Worm (Caenorhabditis elegans): Measurements from ENCODE around the gene F39G3.3.

F39G3.3 gene

DNA sequence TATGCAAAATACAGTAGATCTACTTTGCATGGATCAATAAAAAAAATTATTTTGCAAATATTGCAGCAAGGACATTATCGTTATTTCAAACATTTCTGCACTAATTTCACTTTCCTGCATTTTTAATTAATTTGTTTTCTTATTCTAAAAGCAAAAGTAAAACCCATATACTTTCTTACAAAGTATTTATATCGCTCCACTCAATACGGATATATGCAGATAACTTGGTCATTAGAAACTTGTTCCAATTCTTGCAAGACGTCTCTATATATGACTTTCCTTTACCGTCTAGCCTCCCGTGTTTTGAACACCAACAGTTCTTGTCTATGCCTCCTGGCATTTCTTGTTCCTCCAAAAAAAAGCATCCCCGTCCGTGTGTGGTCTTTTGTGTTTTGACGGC, 21.2 kb upstream of the F39G3.3 start, which contains the start of gene oac-24:
Gene oac-24 (plus strand): TSS at position 301 of the 400 bp plus-strand sequence.
- no peak for TF ChIP-seq dao-5 (tag; optimal IDR thresholded peaks at IDR 0.05)
- TF ChIP-seq W03F9.2 (tag; optimal IDR thresholded peaks at IDR 0.05) = no peak
- TF ChIP-seq him-1 (tag; optimal IDR thresholded peaks at IDR 0.05) = no peak

- TF ChIP-seq him-1 (tag; optimal IDR thresholded peaks at IDR 0.05) (no peak), dao-5 (tag; optimal IDR thresholded peaks at IDR 0.05) (no peak), W03F9.2 (tag; optimal IDR thresholded peaks at IDR 0.05) (no peak)
Measured at ce11 chrV:4719965-4720364, 11.7 kb upstream of the F39G3.3 start, which contains the start of gene prx-6. TSS of gene prx-6 (minus strand) at chrV:4720093.

DNA sequence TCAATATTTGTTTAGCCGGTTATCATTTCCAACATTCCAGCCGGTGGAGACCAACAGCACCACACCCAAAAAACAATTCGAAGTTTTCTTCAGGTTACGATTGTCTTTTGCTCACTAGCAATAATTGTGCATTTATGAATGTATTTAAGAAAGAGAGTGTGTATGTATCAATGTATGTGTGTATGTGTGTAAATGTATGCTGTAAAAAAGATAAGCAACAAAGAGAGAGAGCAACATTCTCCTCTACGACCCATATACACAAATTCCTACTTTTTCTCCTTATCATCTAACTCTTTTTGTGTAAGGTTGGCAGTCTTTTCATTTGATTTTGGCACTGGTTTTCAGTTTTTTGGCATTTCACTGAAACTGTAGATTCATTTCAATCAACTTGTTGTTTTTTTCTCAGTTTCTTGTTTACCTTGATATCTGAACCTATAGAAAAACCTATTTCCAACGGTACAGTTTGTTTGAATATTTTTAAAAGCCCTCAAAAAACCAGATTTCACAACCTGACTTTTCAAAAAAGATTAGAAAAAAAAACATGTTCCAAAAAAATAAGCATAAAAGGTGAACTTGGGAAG, 10.7 kb upstream of the F39G3.3 start:
- TF ChIP-seq him-1 (tag; optimal IDR thresholded peaks at IDR 0.05) = no peak
- TF ChIP-seq dao-5 (tag; optimal IDR thresholded peaks at IDR 0.05) = no peak
- TF ChIP-seq W03F9.2 (tag; optimal IDR thresholded peaks at IDR 0.05) = no peak

DNA sequence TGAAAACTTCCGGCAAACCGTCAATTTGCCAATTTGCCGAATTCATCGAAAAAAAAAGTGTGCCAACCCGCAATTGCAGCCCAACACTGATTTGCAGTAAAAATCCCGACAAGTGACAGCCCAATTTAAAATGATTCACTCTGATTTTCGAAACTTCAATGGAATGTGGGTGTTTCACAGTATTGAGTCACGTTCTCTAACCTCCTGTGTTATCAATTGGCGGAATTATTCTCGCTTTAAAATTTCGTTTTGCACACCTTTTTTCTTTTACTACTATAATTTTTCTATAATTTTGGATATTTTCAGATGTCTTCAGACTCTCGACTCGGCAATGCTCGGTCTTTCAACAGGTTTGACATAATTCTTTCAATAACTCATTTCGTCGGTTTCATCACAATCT, 9.4 kb upstream of the F39G3.3 start, which contains the start of gene F39G3.5:
Gene F39G3.5 (plus strand): TSS at position 301 of the 400 bp plus-strand sequence.
- TF ChIP-seq him-1 (tag; optimal IDR thresholded peaks at IDR 0.05) (no peak), dao-5 (tag; optimal IDR thresholded peaks at IDR 0.05) (no peak), W03F9.2 (tag; optimal IDR thresholded peaks at IDR 0.05) (no peak)

ce11 chrV:4724453-4724852, 7.3 kb upstream of the F39G3.3 start, which contains the start of gene F39G3.4:
TSS of gene F39G3.4 (plus strand) at chrV:4724753.
- TF ChIP-seq dao-5 (tag; optimal IDR thresholded peaks at IDR 0.05) (no peak), W03F9.2 (tag; optimal IDR thresholded peaks at IDR 0.05) (no peak)

DNA sequence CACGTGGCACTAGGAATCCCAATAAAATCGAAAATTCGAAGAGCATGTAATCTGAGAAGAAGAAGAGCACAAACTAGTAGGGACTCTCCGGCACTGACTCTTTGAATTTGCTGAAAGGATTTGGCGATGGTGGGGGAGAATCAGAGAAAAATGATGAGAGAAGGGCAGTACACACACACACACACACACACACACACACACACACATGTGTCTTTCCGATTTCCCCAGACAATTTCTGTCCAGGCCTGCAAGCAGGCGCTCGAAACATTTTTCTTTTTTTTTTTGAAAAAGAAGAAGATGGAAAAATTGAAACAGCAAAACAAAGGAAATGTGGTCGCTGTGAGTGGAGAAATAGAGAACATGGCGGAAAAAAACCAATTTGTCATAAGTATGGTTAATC, 1.6 kb upstream of the F39G3.3 start, which contains the start of gene tig-2:
Gene tig-2 (minus strand): TSS at position 87 of the 400 bp plus-strand sequence.
- no peak for TF ChIP-seq him-1 (tag; optimal IDR thresholded peaks at IDR 0.05)

- TF ChIP-seq dao-5 (tag; optimal IDR thresholded peaks at IDR 0.05) (no peak), W03F9.2 (tag; optimal IDR thresholded peaks at IDR 0.05) (no peak), him-1 (tag; optimal IDR thresholded peaks at IDR 0.05) (no peak)
Measured at ce11 chrV:4733952-4734351, 2.2 kb downstream of the F39G3.3 start.

ce11 chrV:4734608-4735007, 2.9 kb downstream of the F39G3.3 start:
- TF ChIP-seq him-1 (tag; optimal IDR thresholded peaks at IDR 0.05) (no peak), W03F9.2 (tag; optimal IDR thresholded peaks at IDR 0.05) (no peak), dao-5 (tag; optimal IDR thresholded peaks at IDR 0.05) (no peak)

DNA sequence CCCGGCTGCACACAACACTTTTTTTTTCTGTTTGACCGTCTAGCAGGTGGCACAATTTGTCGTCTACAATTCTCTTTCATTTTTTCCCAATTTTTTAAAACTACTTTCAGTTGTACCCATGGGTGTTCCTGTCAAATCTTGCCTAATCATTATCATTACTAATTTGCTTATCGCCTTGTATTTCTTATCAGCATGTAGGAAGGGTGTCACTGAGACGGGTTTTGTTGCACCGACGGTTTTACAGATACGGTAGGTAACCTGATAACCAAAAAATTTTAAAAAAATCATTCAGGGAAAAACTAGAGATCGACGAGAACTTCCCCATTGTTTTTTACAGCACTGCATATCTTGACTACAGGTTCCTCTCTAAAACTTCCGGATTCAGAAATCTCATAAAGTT, 6.0 kb downstream of the F39G3.3 start, which contains the start of gene F39G3.2:
Gene F39G3.2 (plus strand): TSS at position 105 of the 400 bp plus-strand sequence.
- no peak for TF ChIP-seq him-1 (tag; optimal IDR thresholded peaks at IDR 0.05)
- no peak for TF ChIP-seq W03F9.2 (tag; optimal IDR thresholded peaks at IDR 0.05)
- TF ChIP-seq dao-5 (tag; optimal IDR thresholded peaks at IDR 0.05) = no peak

DNA sequence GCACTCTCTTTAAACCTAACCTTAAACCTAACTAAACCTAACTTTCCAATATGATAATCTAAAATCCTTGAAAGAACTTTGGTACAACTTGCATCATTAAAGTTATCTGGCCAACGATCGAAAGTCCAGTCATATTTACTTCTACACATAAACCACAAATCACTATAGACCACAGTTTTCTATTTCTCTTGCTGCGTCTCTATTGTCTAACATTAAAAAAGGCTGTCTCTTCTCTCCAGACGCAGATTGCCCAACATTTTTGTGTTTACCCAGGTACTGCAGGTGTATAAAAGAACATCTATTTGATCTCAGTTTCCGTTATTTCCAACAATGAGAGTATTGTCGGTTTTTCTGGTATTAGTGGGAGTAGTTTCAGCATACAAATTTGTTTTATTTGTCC, 10.5 kb downstream of the F39G3.3 start, which contains the start of gene ugt-61:
Gene ugt-61 (plus strand): TSS at position 233 of the 400 bp plus-strand sequence.
- TF ChIP-seq dao-5 (tag; optimal IDR thresholded peaks at IDR 0.05) (no peak), W03F9.2 (tag; optimal IDR thresholded peaks at IDR 0.05) (no peak), him-1 (tag; optimal IDR thresholded peaks at IDR 0.05) (no peak)

DNA sequence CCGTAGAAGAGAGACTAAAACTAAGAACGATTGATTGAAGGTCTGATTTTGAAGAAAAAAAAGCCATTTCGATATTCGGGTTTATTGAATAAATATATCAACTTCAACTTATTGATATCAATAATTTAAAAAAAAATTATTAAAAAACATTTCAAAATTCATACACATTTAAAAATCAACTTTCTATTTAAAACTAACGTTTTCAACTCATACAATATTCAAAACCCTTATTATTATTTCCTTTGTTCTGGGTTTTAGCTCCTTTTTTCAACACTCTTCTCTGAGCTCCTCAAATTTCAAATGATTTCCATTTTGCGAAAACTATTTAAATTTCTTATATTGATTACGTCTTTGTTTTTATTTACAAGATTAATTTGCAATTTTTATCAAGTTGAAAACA, 13.6 kb downstream of the F39G3.3 start, which contains the start of gene C18G1.7:
Gene C18G1.7 (plus strand): TSS at position 301 of the 400 bp plus-strand sequence.
- TF ChIP-seq W03F9.2 (tag; optimal IDR thresholded peaks at IDR 0.05) (no peak), dao-5 (tag; optimal IDR thresholded peaks at IDR 0.05) (no peak), him-1 (tag; optimal IDR thresholded peaks at IDR 0.05) (no peak)

DNA sequence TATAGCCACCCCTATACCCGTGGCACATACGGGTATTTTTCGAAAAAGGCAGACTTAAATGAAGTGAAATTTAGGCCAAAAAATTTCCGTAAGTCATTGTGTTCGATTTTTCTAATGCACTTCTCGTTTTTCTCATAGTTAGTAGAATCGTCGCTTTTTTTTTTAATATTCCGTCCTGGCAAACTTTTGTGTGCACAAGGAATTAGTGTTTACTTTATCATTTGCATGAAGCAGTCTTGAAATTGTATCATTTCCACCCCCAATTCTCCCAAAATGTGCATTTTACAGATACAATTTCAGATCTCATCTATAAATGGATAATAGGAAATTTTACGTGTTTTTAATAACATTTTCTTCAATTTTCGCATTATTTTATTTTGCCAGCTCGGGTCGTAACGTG, 18.6 kb downstream of the F39G3.3 start, which contains the start of gene C18G1.6:
Gene C18G1.6 (plus strand): TSS at position 301 of the 400 bp plus-strand sequence.
- TF ChIP-seq W03F9.2 (tag; optimal IDR thresholded peaks at IDR 0.05) = no peak
- TF ChIP-seq dao-5 (tag; optimal IDR thresholded peaks at IDR 0.05) = no peak
- no peak for TF ChIP-seq him-1 (tag; optimal IDR thresholded peaks at IDR 0.05)

DNA sequence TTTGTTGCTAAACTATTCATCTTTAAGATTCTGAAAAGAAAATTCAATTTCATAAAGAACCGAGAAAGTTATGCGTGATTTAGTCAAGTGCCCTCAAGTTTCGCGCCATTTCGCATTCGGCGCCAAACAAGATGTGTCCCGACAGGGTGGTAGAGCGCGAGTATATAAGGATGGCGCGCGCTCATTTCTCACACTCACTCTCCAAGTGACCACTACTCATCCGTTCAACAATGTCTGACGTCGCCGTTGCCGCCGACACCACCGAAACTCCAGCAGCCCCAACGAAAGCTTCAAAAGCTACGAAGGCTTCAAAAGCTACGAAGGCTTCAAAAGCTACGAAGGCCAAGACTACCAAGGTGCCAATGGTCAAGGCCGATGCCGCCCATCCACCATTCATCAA, 22.4 kb downstream of the F39G3.3 start, which contains the start of gene hil-4:
Gene hil-4 (plus strand): TSS at position 191 of the 400 bp plus-strand sequence.
- no peak for TF ChIP-seq him-1 (tag; optimal IDR thresholded peaks at IDR 0.05)
- no peak for TF ChIP-seq W03F9.2 (tag; optimal IDR thresholded peaks at IDR 0.05)
- no peak for TF ChIP-seq dao-5 (tag; optimal IDR thresholded peaks at IDR 0.05)

DNA sequence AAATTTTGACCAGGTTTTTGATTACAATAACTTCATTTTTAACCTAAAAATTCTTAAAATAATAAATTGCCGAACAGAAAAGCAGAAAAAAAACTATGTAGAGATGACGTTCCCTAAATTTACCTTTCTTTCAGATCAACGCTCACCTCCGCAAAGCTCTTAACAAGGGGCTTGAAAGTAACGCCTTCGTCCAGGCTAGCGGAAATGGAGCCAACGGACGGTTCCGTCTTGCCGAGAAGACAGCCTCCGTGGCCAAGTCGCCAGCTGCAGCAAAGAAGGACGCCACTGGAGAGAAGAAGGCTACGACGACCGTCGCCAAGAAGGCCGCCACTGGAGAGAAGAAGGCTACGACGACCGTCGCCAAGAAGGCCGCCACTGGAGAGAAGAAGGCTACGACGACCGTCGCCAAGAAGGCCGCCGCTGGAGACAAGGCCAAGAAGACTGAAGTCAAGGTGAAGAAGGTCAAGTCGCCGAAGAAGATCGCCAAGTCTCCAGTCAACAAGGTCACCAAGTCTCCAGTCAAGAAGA, 23.0 kb downstream of the F39G3.3 start:
- TF ChIP-seq him-1 (tag; optimal IDR thresholded peaks at IDR 0.05) = no peak
- TF ChIP-seq W03F9.2 (tag; optimal IDR thresholded peaks at IDR 0.05) = no peak
- no peak for TF ChIP-seq dao-5 (tag; optimal IDR thresholded peaks at IDR 0.05)
